Fruit fly (Drosophila melanogaster) whole organism, embryonic: ENCODE results near the gene CG44037.

ENCODE experiments used
- B-H1 ChIP-seq: fragments of 200-800 bp; sonication (Bioruptor generic); IDR thresholded peaks from 3 replicates; pipeline ENCODE4 v1.3.6; 2022; ENCODE audit warnings: missing biosample characterization, missing genetic modification characterization
- CG10209 ChIP-seq: fragments of 200-800 bp; sonication (Bioruptor generic); optimal IDR thresholded peaks from 3 replicates; lab custom pipeline; 2017; ENCODE audit warnings: missing biosample characterization, mild to moderate bottlenecking, missing genetic modification characterization, missing genetic modification reagents
- CG1024 ChIP-seq: fragments of 200-800 bp; sonication (Bioruptor generic); IDR thresholded peaks from 2 replicates; pipeline ENCODE4 v1.3.6; 2022; ENCODE audit warnings: missing biosample characterization, missing genetic modification characterization
- CG10274 ChIP-seq: fragments of 200-800 bp; sonication (Bioruptor generic); optimal IDR thresholded peaks from 3 replicates; lab custom pipeline; 2017; ENCODE audit warnings: missing biosample characterization, mild to moderate bottlenecking, missing genetic modification characterization
- CG12071 ChIP-seq: fragments of 200-800 bp; sonication (Bioruptor generic); optimal IDR thresholded peaks from 3 replicates; lab custom pipeline; 2018; ENCODE audit warnings: missing biosample characterization, mild to moderate bottlenecking, missing genetic modification characterization
- CG1233 ChIP-seq: fragments of 200-800 bp; sonication (Bioruptor generic); optimal IDR thresholded peaks from 4 replicates; lab custom pipeline; 2018; ENCODE audit warnings: missing biosample characterization, mild to moderate bottlenecking, missing genetic modification characterization
- CG14667 ChIP-seq: fragments of 200-800 bp; sonication (Bioruptor generic); IDR thresholded peaks from 2 replicates; pipeline ENCODE4 v1.3.6; 2022; ENCODE audit warnings: missing biosample characterization, missing genetic modification characterization
- CG16815 ChIP-seq: fragments of 200-800 bp; sonication (Bioruptor generic); optimal IDR thresholded peaks from 3 replicates; lab custom pipeline; 2017; ENCODE audit warnings: missing biosample characterization, mild to moderate bottlenecking, missing genetic modification characterization
- CG17328 ChIP-seq: fragments of 200-800 bp; sonication (Bioruptor generic); IDR thresholded peaks from 2 replicates; pipeline ENCODE4 v1.3.6; 2022; ENCODE audit warnings: missing biosample characterization, missing genetic modification characterization
- CG17829 ChIP-seq: fragments of 200-800 bp; optimal IDR thresholded peaks from 2 replicates; lab custom pipeline; 2019; ENCODE audit warnings: missing biosample characterization, mild to moderate bottlenecking, missing genetic modification characterization, moderate library complexity
- CG1792 ChIP-seq: fragments of 200-800 bp; sonication (Bioruptor generic); optimal IDR thresholded peaks from 2 replicates; lab custom pipeline; 2016; ENCODE audit warnings: missing biosample characterization, missing genetic modification characterization
- CG18476 ChIP-seq: fragments of 200-800 bp; sonication (Bioruptor generic); optimal IDR thresholded peaks from 2 replicates; lab custom pipeline; 2016; ENCODE audit warnings: missing biosample characterization, mild to moderate bottlenecking, missing genetic modification characterization
- CG30020 ChIP-seq: fragments of 200-800 bp; optimal IDR thresholded peaks from 2 replicates; lab custom pipeline; 2019; ENCODE audit warnings: missing biosample characterization, mild to moderate bottlenecking, missing genetic modification characterization, moderate library complexity
- CG30431 ChIP-seq: fragments of 200-800 bp; sonication (Bioruptor generic); optimal IDR thresholded peaks from 2 replicates; lab custom pipeline; 2017; ENCODE audit warnings: missing biosample characterization, missing genetic modification characterization
- CG34224 ChIP-seq: fragments of 200-800 bp; sonication (Bioruptor generic); IDR thresholded peaks from 3 replicates; pipeline ENCODE4 v1.3.6; 2022; ENCODE audit warnings: missing biosample characterization, missing genetic modification characterization; ENCODE audit not compliant: partially characterized antibody
- CG3726 ChIP-seq: fragments of 200-800 bp; sonication (Bioruptor generic); IDR thresholded peaks from 3 replicates; pipeline ENCODE4, ENCODE4 v1.3.6; 2022; ENCODE audit warnings: missing biosample characterization, missing genetic modification characterization
- CG4360 ChIP-seq: fragments of 200-800 bp; sonication (Bioruptor generic); IDR thresholded peaks from 2 replicates; pipeline ENCODE4 v1.3.6; 2022; ENCODE audit warnings: missing biosample characterization, missing genetic modification characterization
- CG4617 ChIP-seq: fragments of 200-800 bp; sonication (Bioruptor generic); optimal IDR thresholded peaks from 3 replicates; lab custom pipeline; 2016; ENCODE audit warnings: missing biosample characterization, missing genetic modification characterization, borderline replicate concordance
- CG4730 ChIP-seq: fragments of 200-800 bp; sonication (Bioruptor generic); IDR thresholded peaks from 2 replicates; pipeline ENCODE4 v1.3.6; 2022; ENCODE audit warnings: missing biosample characterization, missing genetic modification characterization
- CG4854 ChIP-seq: fragments of 200-800 bp; sonication (Bioruptor generic); optimal IDR thresholded peaks from 2 replicates; lab custom pipeline; 2016; ENCODE audit warnings: missing biosample characterization, missing genetic modification characterization, inconsistent platforms
- CG6175 ChIP-seq: fragments of 200-800 bp; sonication (Bioruptor generic); IDR thresholded peaks from 3 replicates; pipeline ENCODE4 v1.3.6; 2022; ENCODE audit warnings: missing biosample characterization, missing genetic modification characterization
- CG6791 ChIP-seq: fragments of 200-800 bp; sonication (Bioruptor generic); IDR thresholded peaks from 3 replicates; pipeline ENCODE4 v1.3.6; 2022; ENCODE audit warnings: missing biosample characterization, missing genetic modification characterization; ENCODE audit not compliant: partially characterized antibody
- CG7786 ChIP-seq: fragments of 200-800 bp; sonication (Bioruptor generic); optimal IDR thresholded peaks from 2 replicates; lab custom pipeline; 2016; ENCODE audit warnings: missing biosample characterization, missing genetic modification characterization
- CG8089 ChIP-seq: fragments of 200-800 bp; sonication (Bioruptor generic); optimal IDR thresholded peaks from 3 replicates; lab custom pipeline; 2016; ENCODE audit warnings: missing biosample characterization, missing genetic modification characterization
- CG8281 ChIP-seq: fragments of 200-800 bp; sonication (Bioruptor generic); optimal IDR thresholded peaks from 2 replicates; lab custom pipeline; 2018; ENCODE audit warnings: missing biosample characterization, mild to moderate bottlenecking, missing genetic modification characterization, moderate library complexity
- CG9876 ChIP-seq: fragments of 200-800 bp; sonication (Bioruptor generic); optimal IDR thresholded peaks from 2 replicates; lab custom pipeline; 2016; ENCODE audit warnings: missing biosample characterization, missing genetic modification characterization
- D19A ChIP-seq: fragments of 200-800 bp; optimal IDR thresholded peaks from 3 replicates; lab custom pipeline; 2019; ENCODE audit warnings: missing biosample characterization, mild to moderate bottlenecking, missing genetic modification characterization, moderate library complexity
- Drgx ChIP-seq: fragments of 200-800 bp; sonication (Bioruptor generic); IDR thresholded peaks from 2 replicates; pipeline ENCODE4 v1.3.6; 2022; ENCODE audit warnings: missing biosample characterization, missing genetic modification characterization
- E2f1 ChIP-seq: fragments of 200-800 bp; sonication (Bioruptor generic); IDR thresholded peaks from 2 replicates; pipeline ENCODE4 v1.3.6; 2022; ENCODE audit warnings: missing biosample characterization, missing genetic modification characterization
- Gsc ChIP-seq: fragments of 200-800 bp; sonication (Bioruptor generic); IDR thresholded peaks from 2 replicates; pipeline ENCODE4 v1.3.6; 2022; ENCODE audit warnings: missing biosample characterization, missing genetic modification characterization
- H2.0 ChIP-seq: fragments of 200-800 bp; sonication (Bioruptor generic); IDR thresholded peaks from 2 replicates; pipeline ENCODE4 v1.3.6; 2022; ENCODE audit warnings: missing biosample characterization, missing genetic modification characterization
- Mad ChIP-seq: fragments of 200-800 bp; sonication (Bioruptor generic); optimal IDR thresholded peaks from 2 replicates; lab custom pipeline; 2016; ENCODE audit warnings: missing biosample characterization, missing genetic modification characterization
- Nf-YA ChIP-seq: fragments of 200-800 bp; sonication (Bioruptor generic); IDR thresholded peaks from 2 replicates; pipeline ENCODE4 v1.3.6; 2022; ENCODE audit warnings: missing biosample characterization, missing genetic modification characterization
- Oaz ChIP-seq: fragments of 200-800 bp; sonication (Bioruptor generic); IDR thresholded peaks from 2 replicates; pipeline ENCODE4 v1.3.6; 2022; ENCODE audit warnings: missing biosample characterization, missing genetic modification characterization
- Rfx ChIP-seq: fragments of 200-800 bp; sonication (Bioruptor generic); IDR thresholded peaks from 2 replicates; pipeline ENCODE4 v1.3.6; 2022; ENCODE audit warnings: missing biosample characterization, missing genetic modification characterization
- Sox102F ChIP-seq: fragments of 200-800 bp; sonication (Bioruptor generic); optimal IDR thresholded peaks from 2 replicates; lab custom pipeline; 2018; ENCODE audit warnings: missing biosample characterization, mild to moderate bottlenecking, missing genetic modification characterization, moderate library complexity
- Stat92E ChIP-seq, 3 experiments: fragments of >200 bp in 2 of 3; fragments of 200-800 bp in 1 of 3; sonication (Bioruptor generic) in 1 of 3; optimal IDR thresholded peaks; 2 replicates each; lab custom pipeline; 2017 to 2019; ENCODE audit warnings: missing biosample characterization in 3 of 3, missing genetic modification characterization in 3 of 3, mild to moderate bottlenecking in 1 of 3, moderate library complexity in 1 of 3
- az2 ChIP-seq: fragments of 200-800 bp; sonication (Bioruptor generic); optimal IDR thresholded peaks from 3 replicates; lab custom pipeline; 2016; ENCODE audit warnings: missing biosample characterization, missing genetic modification characterization
- bbx ChIP-seq: fragments of 200-800 bp; sonication (Bioruptor generic); IDR thresholded peaks from 2 replicates; pipeline ENCODE4 v1.3.6; 2022; ENCODE audit warnings: missing biosample characterization, missing genetic modification characterization; ENCODE audit not compliant: partially characterized antibody
- bigmax ChIP-seq: fragments of 200-800 bp; sonication (Bioruptor generic); optimal IDR thresholded peaks from 2 replicates; lab custom pipeline; 2018; ENCODE audit warnings: missing biosample characterization, mild to moderate bottlenecking, missing genetic modification characterization
- chinmo ChIP-seq: fragments of 200-800 bp; sonication (Bioruptor generic); IDR thresholded peaks from 4 replicates; pipeline ENCODE4 v1.3.6; 2022; ENCODE audit warnings: missing biosample characterization, missing genetic modification characterization; ENCODE audit not compliant: partially characterized antibody
- dati ChIP-seq: fragments of 200-800 bp; sonication (Bioruptor generic); IDR thresholded peaks from 2 replicates; pipeline ENCODE4 v1.3.6; 2022; ENCODE audit warnings: missing biosample characterization, missing genetic modification characterization
- eve ChIP-seq, 2 experiments: fragments of >200 bp; optimal IDR thresholded peaks; 2 replicates each; lab custom pipeline; 2017; ENCODE audit warnings: missing biosample characterization in 2 of 2, missing genetic modification characterization in 2 of 2
- fd3F ChIP-seq: fragments of 200-800 bp; sonication (Bioruptor generic); optimal IDR thresholded peaks from 2 replicates; lab custom pipeline; 2018; ENCODE audit warnings: missing biosample characterization, mild to moderate bottlenecking, missing genetic modification characterization, moderate library complexity
- gce ChIP-seq: fragments of 200-800 bp; sonication (Bioruptor generic); IDR thresholded peaks from 3 replicates; pipeline ENCODE4 v1.3.6; 2022; ENCODE audit warnings: missing biosample characterization, missing genetic modification characterization
- peb ChIP-seq: fragments of 200-800 bp; sonication (Bioruptor generic); IDR thresholded peaks from 2 replicates; pipeline ENCODE4 v1.3.6; 2022; ENCODE audit warnings: missing biosample characterization, missing genetic modification characterization
- sens ChIP-seq: fragments of 200-800 bp; sonication (Bioruptor generic); peaks from one replicate; lab custom pipeline; 2016; ENCODE audit warnings: missing biosample characterization, missing genetic modification characterization
- tio ChIP-seq: fragments of 200-800 bp; sonication (Bioruptor generic); optimal IDR thresholded peaks from 2 replicates; lab custom pipeline; 2017; ENCODE audit warnings: missing biosample characterization, missing genetic modification characterization, inconsistent platforms
- tna ChIP-seq: fragments of 200-800 bp; sonication (Bioruptor generic); IDR thresholded peaks from 2 replicates; pipeline ENCODE4 v1.3.6; 2022; ENCODE audit warnings: missing biosample characterization, missing genetic modification characterization; ENCODE audit not compliant: partially characterized antibody
- vfl ChIP-seq: fragments of 200-800 bp; sonication (Bioruptor generic); optimal IDR thresholded peaks from 2 replicates; lab custom pipeline; 2016; ENCODE audit warnings: missing biosample characterization, missing genetic modification characterization

Gene CG44037

dm6 chr3R:12221366-12221916, 37.1 kb upstream of the CG44037 start, which contains the start of gene CG4860 (continued):
- TF ChIP-seq Mad (GFP tag; lab: Kevin White, UChicago) (peak; percentile 79), tio (GFP tag; lab: Kevin White, UChicago) (peak; percentile 78), Sox102F (GFP tag; lab: Kevin White, UChicago) (peak; percentile 92), CG17829 (tag; lab: Kevin White, UChicago) (peak; percentile 85), CG4730 (GFP tag; lab: Robert Waterston, UW) (peak; percentile 80), CG17328 (GFP tag; lab: Robert Waterston, UW) (peak; percentile 82), Nf-YA (GFP tag; lab: Robert Waterston, UW) (peak; percentile 68), CG10209 (GFP tag; lab: Kevin White, UChicago) (peak; percentile 85), CG8281 (tag; lab: Kevin White, UChicago) (peak; percentile 65), Drgx (GFP tag; lab: Robert Waterston, UW) (peak; percentile 88), bigmax (GFP tag; lab: Kevin White, UChicago) (no peak), CG18476 (GFP tag; lab: Kevin White, UChicago) (peak; percentile 77), CG14667 (GFP tag; lab: Robert Waterston, UW) (peak; percentile 80), gce (GFP tag; lab: Robert Waterston, UW) (peak; percentile 80), tna (GFP tag; lab: Robert Waterston, UW) (no peak), B-H1 (GFP tag; lab: Robert Waterston, UW) (peak; percentile 80), CG1233 (GFP tag; lab: Kevin White, UChicago) (peak; percentile 74), Gsc (GFP tag; lab: Robert Waterston, UW) (no peak), CG9876 (GFP tag; lab: Kevin White, UChicago) (peak; percentile 60), CG16815 (GFP tag; lab: Kevin White, UChicago) (peak; percentile 64), CG7786 (GFP tag; lab: Kevin White, UChicago) (peak; percentile 86), CG6791 (GFP tag; lab: Robert Waterston, UW) (no peak), D19A (tag; lab: Kevin White, UChicago) (peak; percentile 75), peb (GFP tag; lab: Robert Waterston, UW) (peak; percentile 36; the same call in 1 of the 2 replicates), az2 (GFP tag; lab: Kevin White, UChicago) (peak; percentile 91), eve (GFP tag; optimal IDR thresholded peaks at IDR 0.05; lab: Kevin White, UChicago) (no peak), fd3F (GFP tag; lab: Kevin White, UChicago) (peak; percentile 85), CG34224 (GFP tag; lab: Robert Waterston, UW) (no peak), H2.0 (GFP tag; lab: Robert Waterston, UW) (peak; percentile 81), Rfx (GFP tag; lab: Robert Waterston, UW) (peak; percentile 94), chinmo (no peak), CG30431 (GFP tag; lab: Kevin White, UChicago) (peak; percentile 63), CG6175 (peak; percentile 83; the same call in 2 of the 3 replicates), CG1024 (GFP tag; lab: Robert Waterston, UW) (peak; percentile 40; the same call in 1 of the 2 replicates), CG10274 (GFP tag; lab: Kevin White, UChicago) (peak; percentile 66), CG1792 (GFP tag; lab: Kevin White, UChicago) (peak; percentile 50), CG30020 (tag; lab: Kevin White, UChicago) (no peak), CG12071 (GFP tag; lab: Kevin White, UChicago) (peak; percentile 74), CG3726 (GFP tag; lab: Robert Waterston, UW) (0 out of 3 replicates have a peak, but pooled peaks have one; percentile 24), dati (GFP tag; lab: Robert Waterston, UW) (peak; percentile 43; the same call in 1 of the 2 replicates), Oaz (GFP tag; lab: Robert Waterston, UW) (0 out of 2 replicates have a peak, but pooled peaks have one; percentile 16), CG4360 (GFP tag; lab: Robert Waterston, UW) (no peak), sens (GFP tag; lab: Kevin White, UChicago) (peak; percentile 96), E2f1 (GFP tag; lab: Robert Waterston, UW) (peak; percentile 89), CG4617 (GFP tag; lab: Kevin White, UChicago) (peak; percentile 53), vfl (peak; percentile 85), Stat92E (GFP tag; optimal IDR thresholded peaks at IDR 0.05; lab: Kevin White, UChicago) (no peak), CG4854 (GFP tag; lab: Kevin White, UChicago) (peak; percentile 64), bbx (GFP tag; lab: Robert Waterston, UW) (0 out of 2 replicates have a peak, but pooled peaks have one; percentile 20), CG8089 (peak; percentile 64)
